Worm (Caenorhabditis elegans) whole organism, midembryonic: Measurements from ENCODE around the gene sdz-21.

Experiments used
- cog-1 ChIP-seq: sonication (generic microtip); optimal IDR thresholded peaks from 2 replicates; lab custom pipeline; 2016; ENCODE audit warnings: missing genetic modification characterization, missing compliant biosample characterization
- flt-1 ChIP-seq: fragments of 200-800 bp; sonication (Bioruptor generic); IDR thresholded peaks from 2 replicates; pipeline ENCODE4 v1.3.6; 2022; ENCODE audit warnings: missing genetic modification characterization, missing compliant biosample characterization
- klf-2 ChIP-seq: fragments of 200-800 bp; sonication (Bioruptor generic); conservative IDR thresholded peaks from 2 replicates; pipeline ENCODE4 v1.3.6; 2022; ENCODE audit warnings: missing genetic modification reagents, missing genetic modification characterization, missing compliant biosample characterization
- med-1 ChIP-seq: sonication (generic microtip); optimal IDR thresholded peaks from 2 replicates; lab custom pipeline; 2017; ENCODE audit warnings: missing genetic modification characterization, mild to moderate bottlenecking, missing compliant biosample characterization, antibody characterized with exemption, missing genetic modification reagents; ENCODE audit not compliant: insufficient read depth
- tab-1 ChIP-seq: fragments of 200-800 bp; sonication (Bioruptor generic); IDR thresholded peaks from 2 replicates; pipeline ENCODE4 v1.3.6; 2022; ENCODE audit warnings: missing genetic modification characterization, missing compliant biosample characterization
- ztf-23 ChIP-seq: fragments of 200-800 bp; sonication (Bioruptor generic); IDR thresholded peaks from 2 replicates; pipeline ENCODE4 v1.3.6; 2022; ENCODE audit warnings: missing genetic modification reagents, missing genetic modification characterization, missing compliant biosample characterization

DNA sequence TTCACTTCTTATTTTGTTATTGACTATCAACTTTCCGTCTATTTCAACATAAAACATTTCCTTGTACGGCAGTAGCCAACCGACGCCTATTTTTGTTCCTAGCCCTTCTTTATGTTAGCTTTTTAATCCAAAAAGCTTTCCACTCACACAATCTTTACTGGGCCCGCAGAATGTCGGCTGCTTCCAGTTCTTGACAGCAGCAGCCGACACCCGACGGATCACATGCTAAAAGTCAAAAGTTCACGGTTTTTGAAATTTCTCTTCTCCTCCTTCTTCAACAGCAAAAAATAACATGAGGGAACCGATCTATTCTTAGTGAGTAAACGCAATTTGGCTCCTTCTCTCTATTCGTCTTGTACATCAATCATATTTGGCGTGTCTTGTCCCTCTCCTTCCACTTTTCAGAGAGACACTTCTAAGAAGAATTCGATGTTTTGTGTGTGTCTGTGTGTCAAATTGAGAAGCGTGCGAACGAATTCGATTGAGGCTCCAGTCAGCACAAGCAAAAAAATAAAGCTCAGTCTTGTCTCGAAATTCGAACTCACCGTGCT is 24.3 kb downstream of the sdz-21 start:
- TF ChIP-seq flt-1 (GFP tag; lab: Robert Waterston, UW) (no peak), cog-1 (tag; lab: Kevin White, UChicago) (no peak), ztf-23 (GFP tag; lab: Robert Waterston, UW) (no peak), klf-2 (no peak), med-1 (GFP tag; lab: Kevin White, UChicago) (no peak), tab-1 (GFP tag; lab: Robert Waterston, UW) (no peak)
